Fruit fly (Drosophila melanogaster) whole organism, embryonic: ENCODE measurements around the gene CG4452.
A peak's percentile ranks its signal among the peaks of the same experiment; 100 is the strongest.

Experiments used
- Atf-2 ChIP-seq: fragments of 200-800 bp; sonication (Bioruptor generic); optimal IDR thresholded peaks from 2 replicates; lab custom pipeline; 2016; ENCODE audit warnings: missing biosample characterization, missing genetic modification characterization
- Awh ChIP-seq: fragments of 200-800 bp; sonication (Bioruptor generic); IDR thresholded peaks from 2 replicates; pipeline ENCODE4, ENCODE4 v1.3.6; 2022; ENCODE audit warnings: missing biosample characterization, missing genetic modification characterization
- Bgb ChIP-seq: fragments of 200-800 bp; sonication (Bioruptor generic); IDR thresholded peaks from 2 replicates; pipeline ENCODE4 v1.3.6; 2022; ENCODE audit warnings: missing biosample characterization, missing genetic modification characterization; ENCODE audit not compliant: partially characterized antibody
- Blimp-1 ChIP-seq: fragments of 200-800 bp; sonication (Bioruptor generic); optimal IDR thresholded peaks from 3 replicates; lab custom pipeline; 2018; ENCODE audit warnings: missing biosample characterization, missing genetic modification characterization, mild to moderate bottlenecking, moderate library complexity, missing genetic modification reagents
- CG10462 ChIP-seq: fragments of 200-800 bp; sonication (Bioruptor generic); optimal IDR thresholded peaks from 2 replicates; lab custom pipeline; 2016; ENCODE audit warnings: missing biosample characterization, missing genetic modification characterization
- CG11247 ChIP-seq: fragments of 200-800 bp; sonication (Bioruptor generic); IDR thresholded peaks from 2 replicates; pipeline ENCODE4 v1.3.6; 2022; ENCODE audit warnings: missing biosample characterization, missing genetic modification characterization
- CG12104 ChIP-seq: fragments of 200-800 bp; sonication (Bioruptor generic); optimal IDR thresholded peaks from 3 replicates; lab custom pipeline; 2016; ENCODE audit warnings: missing biosample characterization, missing genetic modification characterization
- CG12659 ChIP-seq: fragments of 200-800 bp; sonication (Bioruptor generic); optimal IDR thresholded peaks from 3 replicates; lab custom pipeline; 2017; ENCODE audit warnings: mild to moderate bottlenecking, missing biosample characterization, missing genetic modification reagents, missing genetic modification characterization
- CG12942 ChIP-seq: fragments of 200-800 bp; sonication (Bioruptor generic); optimal IDR thresholded peaks from 3 replicates; lab custom pipeline; 2016; ENCODE audit warnings: missing biosample characterization, missing genetic modification characterization
- CG13624 ChIP-seq: fragments of 200-800 bp; sonication (Bioruptor generic); optimal IDR thresholded peaks from 2 replicates; lab custom pipeline; 2016; ENCODE audit warnings: missing biosample characterization, missing genetic modification characterization
- CG14441 ChIP-seq: fragments of 200-800 bp; sonication (Bioruptor generic); IDR thresholded peaks from 2 replicates; pipeline ENCODE4 v1.3.6; 2022; ENCODE audit warnings: missing biosample characterization, missing genetic modification characterization
- CG15479 ChIP-seq: fragments of 200-800 bp; sonication (Bioruptor generic); optimal IDR thresholded peaks from 3 replicates; lab custom pipeline; 2019; ENCODE audit warnings: missing biosample characterization, mild to moderate bottlenecking, missing genetic modification characterization, moderate library complexity
- CG1602 ChIP-seq: fragments of 200-800 bp; sonication (Bioruptor generic); optimal IDR thresholded peaks from 3 replicates; lab custom pipeline; 2016; ENCODE audit warnings: missing biosample characterization, missing genetic modification characterization
- CG1603 ChIP-seq: fragments of 200-800 bp; sonication (Bioruptor generic); optimal IDR thresholded peaks from 2 replicates; lab custom pipeline; 2019; ENCODE audit warnings: missing biosample characterization, mild to moderate bottlenecking, missing genetic modification characterization, moderate library complexity
- CG17568 ChIP-seq: fragments of 200-800 bp; sonication (Bioruptor generic); optimal IDR thresholded peaks from 2 replicates; lab custom pipeline; 2018; ENCODE audit warnings: missing biosample characterization, mild to moderate bottlenecking, missing genetic modification characterization, moderate library complexity
- CG1832 ChIP-seq: fragments of 200-800 bp; sonication (Bioruptor generic); optimal IDR thresholded peaks from 2 replicates; lab custom pipeline; 2017; ENCODE audit warnings: missing biosample characterization, mild to moderate bottlenecking, missing genetic modification characterization, inconsistent platforms
- CG34224 ChIP-seq: fragments of 200-800 bp; sonication (Bioruptor generic); IDR thresholded peaks from 3 replicates; pipeline ENCODE4 v1.3.6; 2022; ENCODE audit warnings: missing biosample characterization, missing genetic modification characterization; ENCODE audit not compliant: partially characterized antibody
- CG7839 ChIP-seq: fragments of 200-800 bp; sonication (Bioruptor generic); optimal IDR thresholded peaks from 3 replicates; lab custom pipeline; 2018; ENCODE audit warnings: missing biosample characterization, mild to moderate bottlenecking, missing genetic modification characterization, moderate library complexity
- CG8359 ChIP-seq: fragments of 200-800 bp; sonication (Bioruptor generic); optimal IDR thresholded peaks from 2 replicates; lab custom pipeline; 2017; ENCODE audit warnings: missing biosample characterization, mild to moderate bottlenecking, missing genetic modification characterization, borderline replicate concordance
- CG8388 ChIP-seq: fragments of 200-800 bp; sonication (Bioruptor generic); optimal IDR thresholded peaks from 2 replicates; lab custom pipeline; 2019; ENCODE audit warnings: missing biosample characterization, mild to moderate bottlenecking, missing genetic modification characterization, moderate library complexity
- CHES-1-like ChIP-seq: fragments of 200-800 bp; sonication (Bioruptor generic); optimal IDR thresholded peaks from 2 replicates; lab custom pipeline; 2016; ENCODE audit warnings: missing biosample characterization, missing genetic modification characterization
- Drgx ChIP-seq: fragments of 200-800 bp; sonication (Bioruptor generic); IDR thresholded peaks from 2 replicates; pipeline ENCODE4 v1.3.6; 2022; ENCODE audit warnings: missing biosample characterization, missing genetic modification characterization
- Hmx ChIP-seq: fragments of 200-800 bp; sonication (Bioruptor generic); optimal IDR thresholded peaks from 2 replicates; lab custom pipeline; 2016; ENCODE audit warnings: missing biosample characterization, missing genetic modification characterization
- Nf-YB ChIP-seq: fragments of 200-800 bp; sonication (Bioruptor generic); optimal IDR thresholded peaks from 3 replicates; lab custom pipeline; 2019; ENCODE audit warnings: missing biosample characterization, mild to moderate bottlenecking, missing genetic modification characterization, moderate library complexity
- Pdp1 ChIP-seq, 2 experiments: fragments of 200-800 bp; sonication (Bioruptor generic); optimal IDR thresholded peaks; 3 replicates each; lab custom pipeline; 2016; ENCODE audit warnings: missing biosample characterization in 2 of 2, missing genetic modification characterization in 2 of 2, mild to moderate bottlenecking in 1 of 2, moderate library complexity in 1 of 2
- Side ChIP-seq: fragments of 200-800 bp; sonication (Bioruptor generic); optimal IDR thresholded peaks from 2 replicates; lab custom pipeline; 2016; ENCODE audit warnings: missing biosample characterization, missing genetic modification characterization
- Sin3A ChIP-seq: fragments of >200 bp; optimal IDR thresholded peaks from 2 replicates; lab custom pipeline; 2018
- Xrp1 ChIP-seq: fragments of 200-800 bp; sonication (Bioruptor generic); IDR thresholded peaks from 2 replicates; pipeline ENCODE4 v1.3.6; 2022; ENCODE audit warnings: missing biosample characterization, missing genetic modification characterization
- bbx ChIP-seq: fragments of 200-800 bp; sonication (Bioruptor generic); IDR thresholded peaks from 2 replicates; pipeline ENCODE4 v1.3.6; 2022; ENCODE audit warnings: missing biosample characterization, missing genetic modification characterization; ENCODE audit not compliant: partially characterized antibody
- chn ChIP-seq: fragments of 200-800 bp; sonication (Bioruptor generic); optimal IDR thresholded peaks from 2 replicates; lab custom pipeline; 2016; ENCODE audit warnings: missing biosample characterization, missing genetic modification characterization
- ci ChIP-seq: fragments of 200-800 bp; sonication (Bioruptor generic); IDR thresholded peaks from 3 replicates; pipeline ENCODE4 v1.3.6; 2022; ENCODE audit warnings: missing biosample characterization, missing genetic modification characterization
- dan ChIP-seq: fragments of 200-800 bp; sonication (Bioruptor generic); IDR thresholded peaks from 2 replicates; pipeline ENCODE4 v1.3.6; 2022; ENCODE audit warnings: missing biosample characterization, missing genetic modification characterization
- dpn ChIP-seq, 2 experiments: fragments of 200-800 bp; sonication (Bioruptor generic); optimal IDR thresholded peaks; 3 replicates each; lab custom pipeline; 2016; ENCODE audit warnings: missing biosample characterization in 2 of 2, missing genetic modification characterization in 2 of 2
- ewg ChIP-seq: fragments of 200-800 bp; sonication (Bioruptor generic); optimal IDR thresholded peaks from 3 replicates; lab custom pipeline; 2017; ENCODE audit warnings: mild to moderate bottlenecking, missing biosample characterization, missing genetic modification reagents, missing genetic modification characterization
- gcm2 ChIP-seq: fragments of 200-800 bp; sonication (Bioruptor generic); optimal IDR thresholded peaks from 2 replicates; lab custom pipeline; 2016; ENCODE audit warnings: missing biosample characterization, missing genetic modification characterization
- gt ChIP-seq: fragments of 200-800 bp; sonication (Bioruptor generic); IDR thresholded peaks from 2 replicates; pipeline ENCODE4 v1.3.6; 2022; ENCODE audit warnings: missing biosample characterization, missing genetic modification characterization
- hth ChIP-seq: fragments of >200 bp; optimal IDR thresholded peaks from 2 replicates; lab custom pipeline; 2017; ENCODE audit warnings: inconsistent platforms
- maf-S ChIP-seq: fragments of 200-800 bp; sonication (Bioruptor generic); optimal IDR thresholded peaks from 2 replicates; lab custom pipeline; 2016; ENCODE audit warnings: missing biosample characterization, missing genetic modification characterization
- mld ChIP-seq: fragments of 200-800 bp; sonication (Bioruptor generic); IDR thresholded peaks from 3 replicates; pipeline ENCODE4 v1.3.6; 2022; ENCODE audit warnings: missing biosample characterization, missing genetic modification characterization; ENCODE audit not compliant: partially characterized antibody
- nau ChIP-seq: fragments of 200-800 bp; sonication (Bioruptor generic); optimal IDR thresholded peaks from 3 replicates; lab custom pipeline; 2017; ENCODE audit warnings: missing biosample characterization, mild to moderate bottlenecking, missing genetic modification characterization, missing genetic modification reagents
- otp ChIP-seq: fragments of 200-800 bp; sonication (Bioruptor generic); IDR thresholded peaks from 3 replicates; pipeline ENCODE4, ENCODE4 v1.3.6; 2022; ENCODE audit warnings: missing biosample characterization, missing genetic modification characterization
- pnt ChIP-seq: fragments of 200-800 bp; sonication (Bioruptor generic); optimal IDR thresholded peaks from 3 replicates; lab custom pipeline; 2016; ENCODE audit warnings: missing biosample characterization, missing genetic modification characterization
- rib ChIP-seq: fragments of 200-800 bp; sonication (Bioruptor generic); IDR thresholded peaks from 2 replicates; pipeline ENCODE4 v1.3.6; 2022; ENCODE audit warnings: missing biosample characterization, missing genetic modification characterization
- schlank ChIP-seq: fragments of 200-800 bp; sonication (Bioruptor generic); optimal IDR thresholded peaks from 2 replicates; lab custom pipeline; 2018; ENCODE audit warnings: missing biosample characterization, mild to moderate bottlenecking, missing genetic modification characterization
- sna ChIP-seq: fragments of 200-800 bp; sonication (Bioruptor generic); IDR thresholded peaks from 2 replicates; pipeline ENCODE4 v1.3.6; 2022; ENCODE audit warnings: missing biosample characterization, missing genetic modification characterization; ENCODE audit not compliant: partially characterized antibody
- tgo ChIP-seq: fragments of 200-800 bp; sonication (Bioruptor generic); IDR thresholded peaks from 3 replicates; pipeline ENCODE4 v1.3.6; 2022; ENCODE audit warnings: missing biosample characterization, missing genetic modification characterization
- toy ChIP-seq: fragments of 200-800 bp; sonication (Bioruptor generic); IDR thresholded peaks from 2 replicates; pipeline ENCODE4 v1.3.6; 2022; ENCODE audit warnings: missing biosample characterization, missing genetic modification characterization
- ttk ChIP-seq: fragments of 200-800 bp; sonication (Bioruptor generic); IDR thresholded peaks from 2 replicates; pipeline ENCODE4 v2.1.2; 2022; ENCODE audit warnings: missing biosample characterization, missing genetic modification characterization
- tx ChIP-seq: fragments of 200-800 bp; sonication (Bioruptor generic); optimal IDR thresholded peaks from 2 replicates; lab custom pipeline; 2016; ENCODE audit warnings: missing biosample characterization, missing genetic modification characterization
- zf30C ChIP-seq: fragments of 200-800 bp; sonication (Bioruptor generic); optimal IDR thresholded peaks from 3 replicates; lab custom pipeline; 2018; ENCODE audit warnings: missing biosample characterization, mild to moderate bottlenecking, missing genetic modification characterization

CG4452 gene

DNA sequence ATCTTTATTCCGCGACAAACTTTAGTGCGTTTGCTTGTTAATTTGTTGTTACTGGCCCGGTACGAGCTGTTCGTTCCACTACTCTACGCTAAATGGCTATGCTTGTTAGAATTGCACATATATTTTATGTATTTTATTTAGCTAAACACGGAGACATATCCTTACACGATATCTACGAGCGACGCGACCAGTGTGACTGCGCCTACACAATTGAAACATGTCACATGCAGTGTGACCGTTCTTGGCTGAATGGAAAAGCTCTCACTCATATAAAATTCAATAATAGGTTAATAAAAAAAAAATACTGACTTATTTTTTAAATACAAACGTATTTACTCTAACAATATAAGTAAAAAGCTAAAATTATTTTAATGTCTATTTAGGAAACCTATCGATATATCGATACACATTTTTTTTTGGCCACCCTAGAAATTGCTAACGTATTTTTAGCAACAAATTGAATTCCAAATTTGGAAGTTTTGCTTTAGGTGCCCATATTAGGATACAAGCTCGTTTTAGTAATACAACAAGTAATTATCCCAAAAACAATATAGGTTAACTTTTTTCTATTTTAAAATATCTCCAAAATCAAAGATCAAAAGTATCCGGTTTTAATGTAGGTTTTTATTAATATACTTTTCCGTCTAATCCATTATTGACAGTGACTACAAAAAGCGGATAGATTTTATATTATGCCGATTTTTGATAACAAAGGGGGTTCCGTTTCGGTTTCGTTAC, 32.0 kb downstream of the CG4452 start, which contains the start of gene CG4080 (continued):
- TF ChIP-seq Awh (GFP tag; lab: Robert Waterston, UW): no peak
- no peak for TF ChIP-seq tgo
- no peak for TF ChIP-seq CG8359 (GFP tag; lab: Kevin White, UChicago)
- TF ChIP-seq Hmx (GFP tag; lab: Kevin White, UChicago): peak; percentile 9
- no peak for TF ChIP-seq Side (GFP tag; lab: Kevin White, UChicago)
- peak in 1 of 2 experiments; percentile 22 for TF ChIP-seq Pdp1 (GFP tag; optimal IDR thresholded peaks at IDR 0.05; lab: Kevin White, UChicago)
- peak; percentile 3 for TF ChIP-seq ewg (GFP tag; lab: Kevin White, UChicago)
- TF ChIP-seq CG1832 (GFP tag; lab: Kevin White, UChicago): no peak
- TF ChIP-seq CG15479 (GFP tag; lab: Kevin White, UChicago): no peak
- TF ChIP-seq schlank: no peak
- peak; percentile 15 for TF ChIP-seq CG7839
- peak; percentile 27; the same call in 1 of the 3 replicates for TF ChIP-seq otp (GFP tag; lab: Robert Waterston, UW)
- TF ChIP-seq CG34224 (GFP tag; lab: Robert Waterston, UW): peak; percentile 69
- TF ChIP-seq ci (GFP tag; lab: Robert Waterston, UW): no peak
- peak; percentile 78 for TF ChIP-seq CG12659 (GFP tag; lab: Kevin White, UChicago)
- no peak for TF ChIP-seq gcm2 (GFP tag; lab: Kevin White, UChicago)
- TF ChIP-seq hth: no peak
- 0 out of 3 replicates have a peak, but pooled peaks have one; percentile 33 for TF ChIP-seq mld (GFP tag; lab: Robert Waterston, UW)
- TF ChIP-seq Xrp1 (GFP tag; lab: Robert Waterston, UW): no peak; the same call in 1 of the 2 replicates
- peak; percentile 23 for TF ChIP-seq Nf-YB (GFP tag; lab: Kevin White, UChicago)
- TF ChIP-seq Drgx (GFP tag; lab: Robert Waterston, UW): no peak
- TF ChIP-seq tx (GFP tag; lab: Kevin White, UChicago): no peak
- TF ChIP-seq CG17568: peak; percentile 34
- no peak for TF ChIP-seq Sin3A (lab: Kevin White, UChicago)
- TF ChIP-seq CG13624: no peak
- TF ChIP-seq ttk: no peak
- no peak for TF ChIP-seq CG14441 (GFP tag; lab: Robert Waterston, UW)
- TF ChIP-seq CG8388: no peak
- TF ChIP-seq bbx (GFP tag; lab: Robert Waterston, UW): peak; percentile 72
- TF ChIP-seq dpn (GFP tag; optimal IDR thresholded peaks at IDR 0.05; lab: Kevin White, UChicago): no peak
- TF ChIP-seq CG1602: no peak
- no peak for TF ChIP-seq maf-S
- TF ChIP-seq toy (GFP tag; lab: Robert Waterston, UW): no peak
- peak; percentile 32 for TF ChIP-seq chn (GFP tag; lab: Kevin White, UChicago)
- no peak for TF ChIP-seq CG10462 (GFP tag; lab: Kevin White, UChicago)
- TF ChIP-seq pnt (GFP tag; lab: Kevin White, UChicago): peak; percentile 9
- TF ChIP-seq CG11247: no peak
- TF ChIP-seq dan (GFP tag; lab: Robert Waterston, UW): no peak
- peak; percentile 55 for TF ChIP-seq CG1603 (tag; lab: Kevin White, UChicago)
- TF ChIP-seq rib (GFP tag; lab: Robert Waterston, UW): no peak
- no peak for TF ChIP-seq CHES-1-like (GFP tag; lab: Kevin White, UChicago)
- TF ChIP-seq CG12104 (GFP tag; lab: Kevin White, UChicago): peak; percentile 4
- no peak for TF ChIP-seq zf30C (GFP tag; lab: Kevin White, UChicago)
- peak; percentile 78 for TF ChIP-seq sna
- no peak for TF ChIP-seq Blimp-1 (GFP tag; lab: Kevin White, UChicago)
- no peak for TF ChIP-seq CG12942
- TF ChIP-seq Atf-2 (GFP tag; lab: Kevin White, UChicago): no peak
- TF ChIP-seq nau (GFP tag; lab: Kevin White, UChicago): no peak
- TF ChIP-seq Bgb (GFP tag; lab: Robert Waterston, UW): no peak; the same call in none of the 2 replicates
- TF ChIP-seq gt: no peak
